Fruit fly (Drosophila melanogaster) whole organism, pupa: ENCODE results near the gene Ufsp2.

Experiments
- CG10348 ChIP-seq: fragments of 200-800 bp; sonication (Bioruptor generic); IDR thresholded peaks from 2 replicates; pipeline ENCODE4 v1.3.6; 2022; ENCODE audit warnings: missing biosample characterization, missing genetic modification characterization
- CG12605 ChIP-seq: fragments of 200-800 bp; sonication (Bioruptor generic); IDR thresholded peaks from 2 replicates; pipeline ENCODE4 v1.3.6; 2022; ENCODE audit warnings: missing biosample characterization, missing genetic modification characterization
- CG13204 ChIP-seq: fragments of 200-800 bp; sonication (Bioruptor generic); optimal IDR thresholded peaks from 2 replicates; lab custom pipeline; 2018; ENCODE audit warnings: missing biosample characterization, mild to moderate bottlenecking, missing genetic modification characterization, moderate library complexity
- CG14655 ChIP-seq: fragments of 200-800 bp; sonication (Bioruptor generic); optimal IDR thresholded peaks from 3 replicates; lab custom pipeline; 2017; ENCODE audit warnings: mild to moderate bottlenecking, missing biosample characterization, missing genetic modification reagents, missing genetic modification characterization
- CG15710 ChIP-seq: fragments of 200-800 bp; sonication (Bioruptor generic); optimal IDR thresholded peaks from 2 replicates; lab custom pipeline; 2018; ENCODE audit warnings: missing biosample characterization, mild to moderate bottlenecking, missing genetic modification characterization, moderate library complexity
- CG17806 ChIP-seq: fragments of 200-800 bp; sonication (Bioruptor generic); optimal IDR thresholded peaks from 2 replicates; lab custom pipeline; 2018; ENCODE audit warnings: missing biosample characterization, mild to moderate bottlenecking, missing genetic modification characterization, moderate library complexity
- CG32121 ChIP-seq: fragments of 200-800 bp; sonication (Bioruptor generic); IDR thresholded peaks from 2 replicates; pipeline ENCODE4 v1.3.6; 2022; ENCODE audit warnings: missing biosample characterization, missing genetic modification characterization
- CG34367 ChIP-seq: fragments of 200-800 bp; sonication (Bioruptor generic); optimal IDR thresholded peaks from 2 replicates; lab custom pipeline; 2018; ENCODE audit warnings: missing biosample characterization, mild to moderate bottlenecking, missing genetic modification characterization
- CG4496 ChIP-seq: fragments of 200-800 bp; sonication (Bioruptor generic); IDR thresholded peaks from 3 replicates; pipeline ENCODE4 v1.3.6; 2022; ENCODE audit warnings: missing biosample characterization, missing genetic modification characterization
- CG8159 ChIP-seq: fragments of 200-800 bp; sonication (Bioruptor generic); optimal IDR thresholded peaks from 3 replicates; lab custom pipeline; 2018; ENCODE audit warnings: missing biosample characterization, mild to moderate bottlenecking, missing genetic modification characterization, moderate library complexity
- CG8301 ChIP-seq: fragments of 200-800 bp; sonication (Bioruptor generic); optimal IDR thresholded peaks from 2 replicates; lab custom pipeline; 2018; ENCODE audit warnings: missing biosample characterization, mild to moderate bottlenecking, missing genetic modification characterization
- CG9948 ChIP-seq: fragments of 200-800 bp; sonication (Bioruptor generic); optimal IDR thresholded peaks from 2 replicates; lab custom pipeline; 2018; ENCODE audit warnings: missing biosample characterization, mild to moderate bottlenecking, missing genetic modification characterization, moderate library complexity
- D1 ChIP-seq: fragments of 200-800 bp; sonication (Bioruptor generic); optimal IDR thresholded peaks from 2 replicates; lab custom pipeline; 2018; ENCODE audit warnings: missing biosample characterization, mild to moderate bottlenecking, missing genetic modification characterization, moderate library complexity
- EcR ChIP-seq: fragments of 200-800 bp; sonication (Bioruptor generic); optimal IDR thresholded peaks from 3 replicates; lab custom pipeline; 2019; ENCODE audit warnings: missing biosample characterization, missing genetic modification characterization, mild to moderate bottlenecking, moderate library complexity, missing genetic modification reagents
- Ets98B ChIP-seq: fragments of 200-800 bp; sonication (Bioruptor generic); IDR thresholded peaks from 2 replicates; pipeline ENCODE4 v1.3.6; 2022; ENCODE audit warnings: missing biosample characterization, missing genetic modification characterization
- Pif1A ChIP-seq: fragments of 200-800 bp; sonication (Bioruptor generic); optimal IDR thresholded peaks from 3 replicates; lab custom pipeline; 2016; ENCODE audit warnings: missing biosample characterization, missing genetic modification characterization
- Pif1B ChIP-seq: fragments of 200-800 bp; sonication (Bioruptor generic); optimal IDR thresholded peaks from 3 replicates; lab custom pipeline; 2016; ENCODE audit warnings: missing biosample characterization, missing genetic modification characterization
- Snoo ChIP-seq: fragments of 200-800 bp; sonication (Bioruptor generic); optimal IDR thresholded peaks from 3 replicates; lab custom pipeline; 2017; ENCODE audit warnings: missing biosample characterization, mild to moderate bottlenecking, missing genetic modification characterization, inconsistent platforms
- fd96Ca ChIP-seq: fragments of 200-800 bp; sonication (Bioruptor generic); IDR thresholded peaks from 3 replicates; pipeline ENCODE4 v1.3.6; 2022; ENCODE audit warnings: missing biosample characterization, missing genetic modification characterization
- gl ChIP-seq: fragments of 200-800 bp; sonication (Bioruptor generic); optimal IDR thresholded peaks from 2 replicates; lab custom pipeline; 2018; ENCODE audit warnings: missing biosample characterization, mild to moderate bottlenecking, missing genetic modification characterization
- rn ChIP-seq: fragments of 200-800 bp; sonication (Bioruptor generic); IDR thresholded peaks from 2 replicates; pipeline ENCODE4 v1.3.6; 2022; ENCODE audit warnings: missing biosample characterization, missing genetic modification characterization

Ufsp2 gene

dm6 chr3L:15563851-15564106, 12.6 kb upstream of the Ufsp2 start:
- no peak for TF ChIP-seq CG8159
- no peak for TF ChIP-seq CG15710 (tag; lab: Kevin White, UChicago)
- no peak for TF ChIP-seq CG12605 (GFP tag; lab: Robert Waterston, UW)
- TF ChIP-seq CG8301 (tag; lab: Kevin White, UChicago), result no peak
- no peak for TF ChIP-seq CG10348
- TF ChIP-seq EcR (GFP tag; lab: Kevin White, UChicago), result no peak
- no peak for TF ChIP-seq CG9948
- no peak for TF ChIP-seq CG13204 (GFP tag; lab: Kevin White, UChicago)
- TF ChIP-seq Ets98B, result no peak
- TF ChIP-seq D1 (tag; lab: Kevin White, UChicago), result no peak
- TF ChIP-seq CG4496 (GFP tag; lab: Robert Waterston, UW), result no peak

DNA sequence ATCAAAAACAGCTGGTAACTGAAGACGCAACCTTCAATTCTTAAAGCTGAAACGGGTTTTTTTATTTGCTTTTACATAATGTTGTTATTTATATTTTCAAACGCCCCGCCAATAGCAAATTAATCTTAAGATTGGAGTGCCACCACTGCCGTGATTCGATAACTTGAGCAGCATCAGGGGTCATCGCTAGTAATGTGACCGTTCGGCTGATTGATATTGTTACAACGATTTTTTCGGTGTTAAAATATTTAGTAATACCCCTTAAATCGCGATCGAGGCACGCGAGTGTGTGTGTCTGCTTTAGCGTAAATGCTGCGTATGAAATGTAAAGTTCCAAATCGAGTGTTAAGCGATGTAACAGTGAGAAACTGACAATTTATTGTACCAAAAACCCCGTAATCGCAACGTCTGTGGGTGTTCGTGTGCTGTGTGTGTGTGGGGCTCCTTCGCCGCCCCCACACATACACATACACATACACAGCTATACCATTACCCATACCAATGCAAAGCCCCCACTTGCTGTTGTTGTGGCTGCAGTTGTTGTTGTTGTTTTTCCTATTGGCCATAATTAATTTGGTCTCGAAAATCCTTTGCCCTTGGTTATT, 10.4 kb upstream of the Ufsp2 start, which contains the start of gene dop:
Gene dop (plus strand): TSS at position 185 of the 605 bp plus-strand sequence.
- TF ChIP-seq Snoo (tag; lab: Kevin White, UChicago), result peak; percentile 20
- TF ChIP-seq D1 (tag; lab: Kevin White, UChicago), result no peak
- no peak for TF ChIP-seq CG8301 (tag; lab: Kevin White, UChicago)
- no peak for TF ChIP-seq gl (tag; lab: Kevin White, UChicago)
- no peak for TF ChIP-seq CG14655
- TF ChIP-seq EcR (GFP tag; lab: Kevin White, UChicago), result no peak

DNA sequence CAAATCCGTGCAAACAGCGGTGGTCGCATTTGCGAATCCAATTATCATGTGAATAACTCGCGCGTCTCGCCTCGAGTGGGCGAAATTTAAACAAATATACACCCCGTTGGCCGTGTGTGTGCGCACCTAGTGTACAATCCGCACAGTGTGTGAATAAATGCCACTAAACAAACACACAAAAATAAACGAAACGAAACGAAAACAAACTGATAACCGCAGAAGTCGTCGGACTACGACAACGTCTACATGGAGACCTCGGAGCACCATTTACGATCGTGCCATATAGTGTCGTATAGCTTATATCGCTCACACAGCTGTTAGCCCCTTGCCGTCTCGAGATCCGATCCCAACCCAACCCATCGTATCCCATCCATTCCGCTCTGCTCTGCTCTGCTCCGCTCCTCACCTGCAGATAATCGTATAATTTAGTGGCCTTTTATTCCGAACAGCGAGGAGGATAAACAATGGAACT, 9.8 kb upstream of the Ufsp2 start:
- TF ChIP-seq EcR (GFP tag; lab: Kevin White, UChicago) (peak; percentile 82), fd96Ca (GFP tag; lab: Robert Waterston, UW) (peak; percentile 57; the same call in 1 of the 3 replicates), CG9948 (no peak), CG4496 (GFP tag; lab: Robert Waterston, UW) (peak; percentile 53; the same call in 1 of the 3 replicates), CG12605 (GFP tag; lab: Robert Waterston, UW) (peak; percentile 61; the same call in 1 of the 2 replicates), gl (tag; lab: Kevin White, UChicago) (no peak), Ets98B (peak; percentile 24; the same call in 1 of the 2 replicates), Pif1B (peak; percentile 25)

- TF ChIP-seq CG17806 (no peak), EcR (GFP tag; lab: Kevin White, UChicago) (peak; percentile 68), Ets98B (no peak), gl (tag; lab: Kevin White, UChicago) (no peak), CG13204 (GFP tag; lab: Kevin White, UChicago) (no peak)
These were observed 7.6 kb upstream of the Ufsp2 start for dm6 chr3L:15568748-15569147.

DNA sequence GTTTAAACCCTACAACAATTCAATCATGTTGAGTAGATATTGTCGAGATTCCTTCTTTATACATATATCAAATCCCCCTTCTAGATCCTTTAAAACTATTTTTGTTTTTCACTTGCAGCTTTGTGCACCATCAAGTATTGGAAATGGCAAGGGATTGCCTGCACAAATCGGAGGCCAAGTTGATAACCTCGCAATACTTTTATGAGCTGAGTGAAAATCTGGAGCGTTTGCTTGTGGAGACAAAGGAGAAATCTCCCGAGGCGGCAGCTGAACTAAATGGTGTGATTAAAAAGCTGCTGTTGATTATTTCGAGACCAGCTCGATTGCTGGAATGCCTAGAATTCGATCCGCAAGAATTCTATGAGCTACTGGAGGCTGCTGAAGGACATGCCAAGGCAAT, 5.8 kb upstream of the Ufsp2 start:
- TF ChIP-seq CG10348, result no peak

DNA sequence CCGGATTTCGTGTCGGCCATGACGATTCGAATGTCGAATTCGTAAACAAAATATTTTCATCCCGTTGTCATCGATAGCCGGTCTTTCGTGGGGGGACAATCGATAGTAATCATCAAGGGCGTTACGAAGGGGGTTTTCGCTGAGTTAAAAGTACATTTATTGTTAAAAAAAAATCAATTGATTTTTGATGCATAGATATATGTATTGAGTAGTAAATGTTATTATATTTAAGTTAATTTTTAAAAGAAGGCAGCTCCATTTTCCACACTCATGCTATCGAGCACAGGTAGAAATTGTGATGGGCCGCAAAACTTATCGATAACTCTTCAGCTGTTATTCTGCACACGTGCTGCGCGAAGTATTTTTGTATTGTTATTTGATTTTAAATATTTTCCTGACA, 4.1 kb downstream of the Ufsp2 start, which contains the start of the genes mrn and CG12301:
Gene mrn (minus strand): TSS at position 51 of the 400 bp plus-strand sequence.
Gene CG12301 (plus strand): TSS at position 314 of the 400 bp plus-strand sequence.
- peak; percentile 98 for TF ChIP-seq CG4496 (GFP tag; lab: Robert Waterston, UW)
- TF ChIP-seq fd96Ca (GFP tag; lab: Robert Waterston, UW), result peak; percentile 89
- no peak for TF ChIP-seq D1 (tag; lab: Kevin White, UChicago)
- peak; percentile 45 for TF ChIP-seq CG9948
- no peak for TF ChIP-seq CG8159
- TF ChIP-seq CG15710 (tag; lab: Kevin White, UChicago), result peak; percentile 70
- TF ChIP-seq CG17806, result peak; percentile 49
- no peak for TF ChIP-seq Pif1A (GFP tag; lab: Kevin White, UChicago)
- TF ChIP-seq CG34367, result peak; percentile 45
- peak; percentile 67 for TF ChIP-seq Snoo (tag; lab: Kevin White, UChicago)
- TF ChIP-seq EcR (GFP tag; lab: Kevin White, UChicago), result no peak
- TF ChIP-seq CG14655, result no peak
- peak; percentile 97 for TF ChIP-seq Ets98B
- TF ChIP-seq gl (tag; lab: Kevin White, UChicago), result peak; percentile 2
- TF ChIP-seq Pif1B, result no peak
- TF ChIP-seq CG12605 (GFP tag; lab: Robert Waterston, UW), result peak; percentile 91
- TF ChIP-seq rn (GFP tag; lab: Robert Waterston, UW), result peak; percentile 93
- no peak for TF ChIP-seq CG13204 (GFP tag; lab: Kevin White, UChicago)
- no peak for TF ChIP-seq CG10348
- peak; percentile 79; the same call in 1 of the 2 replicates for TF ChIP-seq CG32121 (GFP tag; lab: Robert Waterston, UW)
- TF ChIP-seq CG8301 (tag; lab: Kevin White, UChicago), result no peak
- TF ChIP-seq, all 21 proteins: peak for 12

DNA sequence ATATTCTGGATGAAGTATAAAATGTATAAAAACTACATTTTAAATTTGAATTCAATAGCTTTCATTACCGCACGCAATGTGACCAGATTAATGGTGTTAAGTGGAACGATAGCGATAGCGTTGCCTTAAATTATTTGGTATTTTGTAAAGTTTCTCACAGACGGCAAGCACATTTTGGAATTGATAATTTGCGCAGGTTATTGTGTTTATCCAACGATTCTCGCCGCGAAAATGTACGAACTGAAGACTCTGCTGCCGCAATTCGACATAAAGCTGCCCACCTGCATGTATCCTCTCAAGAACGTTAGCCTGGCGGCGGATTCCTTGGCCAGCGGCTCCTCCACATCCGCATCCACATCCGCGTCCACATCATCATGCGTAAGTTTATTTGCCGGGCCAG, 7.1 kb downstream of the Ufsp2 start, which contains the start of gene AIMP2:
Gene AIMP2 (plus strand): TSS at position 135 of the 400 bp plus-strand sequence.
- TF ChIP-seq CG4496 (GFP tag; lab: Robert Waterston, UW) (no peak), Ets98B (no peak), CG10348 (no peak), D1 (tag; lab: Kevin White, UChicago) (no peak), CG9948 (no peak), rn (GFP tag; lab: Robert Waterston, UW) (no peak), CG13204 (GFP tag; lab: Kevin White, UChicago) (no peak), CG32121 (GFP tag; lab: Robert Waterston, UW) (no peak), CG14655 (no peak), Pif1A (GFP tag; lab: Kevin White, UChicago) (no peak), CG12605 (GFP tag; lab: Robert Waterston, UW) (no peak), CG8301 (tag; lab: Kevin White, UChicago) (no peak), Snoo (tag; lab: Kevin White, UChicago) (no peak), CG17806 (no peak), CG15710 (tag; lab: Kevin White, UChicago) (no peak), gl (tag; lab: Kevin White, UChicago) (no peak), CG8159 (no peak), EcR (GFP tag; lab: Kevin White, UChicago) (no peak), CG34367 (no peak), Pif1B (no peak)
